Worm (Caenorhabditis elegans): ENCODE data around the gene clec-222.
A peak's percentile ranks its signal among the peaks of the same experiment; 100 is the strongest.

clec-222 gene

ce11 chrV:11308346-11308745 is 37.2 kb downstream of the clec-222 start, which contains the start of gene snf-11:
Gene snf-11, minus strand, starts transcription at chrV:11308446.
- TF ChIP-seq ceh-22 (tag; optimal IDR thresholded peaks at IDR 0.05) (no peak), ama-1 (optimal IDR thresholded peaks at IDR 0.05) (no peak), ceh-24 (tag; optimal IDR thresholded peaks at IDR 0.05) (no peak), hlh-15 (tag; optimal IDR thresholded peaks at IDR 0.05) (no peak), syd-9 (tag; optimal IDR thresholded peaks at IDR 0.05) (no peak), ceh-9 (tag; optimal IDR thresholded peaks at IDR 0.05) (no peak), ceh-6 (GFP tag; optimal IDR thresholded peaks at IDR 0.05) (no peak), hlh-6 (tag; optimal IDR thresholded peaks at IDR 0.05) (no peak), tbx-7 (tag; optimal IDR thresholded peaks at IDR 0.05) (no peak), ceh-48 (tag; optimal IDR thresholded peaks at IDR 0.05) (no peak), hlh-30 (tag; optimal IDR thresholded peaks at IDR 0.05; ENCODE audit: insufficient read depth) (no peak), npax-4 (tag; optimal IDR thresholded peaks at IDR 0.05) (no peak)

ce11 chrV:11308915-11309314 is 37.8 kb downstream of the clec-222 start:
- no peak for TF ChIP-seq ttx-3 (tag; optimal IDR thresholded peaks at IDR 0.05)
- no peak for TF ChIP-seq C38D4.7 (GFP tag; optimal IDR thresholded peaks at IDR 0.05)
- TF ChIP-seq K02D7.2 (tag; optimal IDR thresholded peaks at IDR 0.05): no peak
- peak; percentile 55 for TF ChIP-seq unc-55 (GFP tag; optimal IDR thresholded peaks at IDR 0.05)
- TF ChIP-seq ceh-34 (tag; optimal IDR thresholded peaks at IDR 0.05): peak; percentile 6
- no peak for TF ChIP-seq K09A11.1 (tag; optimal IDR thresholded peaks at IDR 0.05; ENCODE audit: insufficient read depth)
- no peak for TF ChIP-seq sdc-2 (tag; optimal IDR thresholded peaks at IDR 0.05)
- TF ChIP-seq F13H6.1 (tag; optimal IDR thresholded peaks at IDR 0.05): no peak
- TF ChIP-seq ceh-6 (GFP tag; optimal IDR thresholded peaks at IDR 0.05): no peak
- TF ChIP-seq ceh-24 (tag; optimal IDR thresholded peaks at IDR 0.05): no peak
- no peak for TF ChIP-seq ceh-9 (tag; optimal IDR thresholded peaks at IDR 0.05)
- TF ChIP-seq dve-1 (tag; optimal IDR thresholded peaks at IDR 0.05): no peak
- peak; percentile 59 for TF ChIP-seq nfya-1 (tag; optimal IDR thresholded peaks at IDR 0.05)
- TF ChIP-seq madf-2 (tag; optimal IDR thresholded peaks at IDR 0.05): no peak
- no peak for TF ChIP-seq nhr-232 (tag; optimal IDR thresholded peaks at IDR 0.05)
- TF ChIP-seq mec-3 (tag; optimal IDR thresholded peaks at IDR 0.05; ENCODE audit: borderline replicate concordance): no peak
- no peak for TF ChIP-seq hlh-30 (tag; optimal IDR thresholded peaks at IDR 0.05; ENCODE audit: insufficient read depth)
- TF ChIP-seq C08G9.2 (tag; optimal IDR thresholded peaks at IDR 0.05): no peak
- TF ChIP-seq ceh-30 (tag; optimal IDR thresholded peaks at IDR 0.05): no peak
- no peak for TF ChIP-seq pax-1 (tag; optimal IDR thresholded peaks at IDR 0.05)
- TF ChIP-seq ceh-22 (tag; optimal IDR thresholded peaks at IDR 0.05): no peak
- peak; percentile 19 for TF ChIP-seq pat-9 (tag; optimal IDR thresholded peaks at IDR 0.05)
- no peak for TF ChIP-seq ref-2 (tag; optimal IDR thresholded peaks at IDR 0.05)
- TF ChIP-seq ahr-1 (tag; optimal IDR thresholded peaks at IDR 0.05): no peak
- no peak for TF ChIP-seq npax-4 (tag; optimal IDR thresholded peaks at IDR 0.05)
- no peak for TF ChIP-seq hlh-13 (GFP tag; optimal IDR thresholded peaks at IDR 0.05)
- peak; percentile 85 for TF ChIP-seq ceh-18 (tag; optimal IDR thresholded peaks at IDR 0.05)
- no peak for TF ChIP-seq sox-4 (tag; optimal IDR thresholded peaks at IDR 0.05)
- no peak for TF ChIP-seq lin-11 (tag; optimal IDR thresholded peaks at IDR 0.05)
- TF ChIP-seq pros-1 (tag; optimal IDR thresholded peaks at IDR 0.05): no peak
- TF ChIP-seq pqm-1 (tag; optimal IDR thresholded peaks at IDR 0.05): no peak
- TF ChIP-seq rnt-1 (tag; optimal IDR thresholded peaks at IDR 0.05): peak; percentile 66
- TF ChIP-seq odd-2 (tag; optimal IDR thresholded peaks at IDR 0.05): no peak
- no peak for TF ChIP-seq fkh-6 (tag; optimal IDR thresholded peaks at IDR 0.05)
- no peak for TF ChIP-seq tbx-2 (tag; optimal IDR thresholded peaks at IDR 0.05)
- TF ChIP-seq gmeb-2 (tag; optimal IDR thresholded peaks at IDR 0.05): no peak
- TF ChIP-seq pha-4 (tag; optimal IDR thresholded peaks at IDR 0.05): no peak
- TF ChIP-seq hlh-15 (tag; optimal IDR thresholded peaks at IDR 0.05): no peak
- TF ChIP-seq fkh-10 (GFP tag; optimal IDR thresholded peaks at IDR 0.05): no peak
- no peak for TF ChIP-seq hlh-8 (tag; optimal IDR thresholded peaks at IDR 0.05)
- no peak for TF ChIP-seq zip-5 (tag; optimal IDR thresholded peaks at IDR 0.05)
- TF ChIP-seq syd-9 (tag; optimal IDR thresholded peaks at IDR 0.05): no peak
- TF ChIP-seq fax-1 (tag; optimal IDR thresholded peaks at IDR 0.05): no peak
- TF ChIP-seq nhr-11 (tag; optimal IDR thresholded peaks at IDR 0.05): no peak
- no peak for TF ChIP-seq ceh-14 (tag; optimal IDR thresholded peaks at IDR 0.05)
- TF ChIP-seq unc-3 (GFP tag; conservative IDR thresholded peaks at IDR 0.05): no peak
- TF ChIP-seq unc-3 (tag; optimal IDR thresholded peaks at IDR 0.05): no peak

All from whole organism, late embryonic.